Fruit fly (Drosophila melanogaster): ENCODE data around the gene yip2.

yip2 gene

DNA sequence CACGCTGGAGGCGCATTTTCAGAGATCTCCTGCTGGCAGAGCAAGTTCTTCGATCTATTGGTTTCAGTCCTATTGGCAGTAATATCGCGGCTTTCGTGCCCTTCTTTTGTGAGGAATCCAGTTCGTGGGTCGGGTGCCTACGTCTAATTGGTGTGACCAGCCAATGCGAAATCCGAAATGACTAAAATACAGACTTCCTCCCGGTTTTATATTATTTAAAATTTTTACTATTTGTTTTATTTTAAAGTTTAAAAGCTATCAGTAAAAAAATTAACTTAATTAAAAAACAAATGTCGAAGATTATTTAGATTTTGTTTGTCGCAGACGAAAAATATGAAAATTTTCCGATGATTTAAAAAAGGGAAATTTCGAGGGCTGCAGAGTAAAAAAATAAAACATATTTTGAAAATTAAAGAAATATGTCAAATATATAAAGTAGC is 48.6 kb downstream of the yip2 start, which contains the start of gene CG5850 (continued):
- peak; percentile 25 for TF ChIP-seq Fer3 (tag; optimal IDR thresholded peaks at IDR 0.05)
- TF ChIP-seq CG10366 (GFP tag; IDR thresholded peaks at IDR 0.05) = no peak
- no peak for TF ChIP-seq mirr (GFP tag; optimal IDR thresholded peaks at IDR 0.05)
- no peak for TF ChIP-seq CG8281 (tag; optimal IDR thresholded peaks at IDR 0.05)
- TF ChIP-seq B-H1 (GFP tag; IDR thresholded peaks at IDR 0.05) = no peak
- TF ChIP-seq CG7987 (GFP tag; optimal IDR thresholded peaks at IDR 0.05) = no peak
- peak; percentile 43 for TF ChIP-seq Deaf1 (tag; optimal IDR thresholded peaks at IDR 0.05)
- no peak for TF ChIP-seq Taf1 (GFP tag; IDR thresholded peaks at IDR 0.05)
- TF ChIP-seq slbo (GFP tag; IDR thresholded peaks at IDR 0.05) = no peak
- TF ChIP-seq CG18619 (GFP tag; optimal IDR thresholded peaks at IDR 0.05) = no peak
- TF ChIP-seq CG16779 (GFP tag; IDR thresholded peaks at IDR 0.05) = no peak
- TF ChIP-seq E2f2 (GFP tag; IDR thresholded peaks at IDR 0.05) = peak; percentile 65
- no peak for TF ChIP-seq unpg (GFP tag; optimal IDR thresholded peaks at IDR 0.05)
- TF ChIP-seq CG18262 (tag; optimal IDR thresholded peaks at IDR 0.05) = peak; percentile 44
- TF ChIP-seq CG6175 (GFP tag; IDR thresholded peaks at IDR 0.05) = no peak
- peak; percentile 7 for TF ChIP-seq Nf-YC (tag; optimal IDR thresholded peaks at IDR 0.05)
- TF ChIP-seq tap (tag; optimal IDR thresholded peaks at IDR 0.05) = no peak
- TF ChIP-seq Meics (GFP tag; optimal IDR thresholded peaks at IDR 0.05) = peak; percentile 1
- TF ChIP-seq CG17612 (GFP tag; IDR thresholded peaks at IDR 0.05) = no peak
- no peak for TF ChIP-seq HLH3B (GFP tag; IDR thresholded peaks at IDR 0.05)
- TF ChIP-seq pzg (GFP tag; optimal IDR thresholded peaks at IDR 0.05) = peak; percentile 29
- TF ChIP-seq D19B (GFP tag; optimal IDR thresholded peaks at IDR 0.05) = no peak
- peak; percentile 9 for TF ChIP-seq grau (tag; optimal IDR thresholded peaks at IDR 0.05)
- no peak for TF ChIP-seq sens-2 (GFP tag; IDR thresholded peaks at IDR 0.05)
- no peak for TF ChIP-seq GATAe (GFP tag; conservative IDR thresholded peaks at IDR 0.05)
- TF ChIP-seq lola (GFP tag; optimal IDR thresholded peaks at IDR 0.05) = no peak
- peak; percentile 94 for TF ChIP-seq Elba2 (GFP tag; optimal IDR thresholded peaks at IDR 0.05)
- TF ChIP-seq bowl (GFP tag; IDR thresholded peaks at IDR 0.05) = no peak
- TF ChIP-seq CG1024 (GFP tag; IDR thresholded peaks at IDR 0.05) = no peak
- no peak for TF ChIP-seq h (optimal IDR thresholded peaks at IDR 0.05)
- TF ChIP-seq CG8478 (optimal IDR thresholded peaks at IDR 0.05) = no peak
- TF ChIP-seq Dp (GFP tag; optimal IDR thresholded peaks at IDR 0.05) = peak; percentile 61
- no peak for TF ChIP-seq ro (GFP tag; IDR thresholded peaks at IDR 0.05)
- peak; percentile 60 for TF ChIP-seq CG4617 (GFP tag; optimal IDR thresholded peaks at IDR 0.05; ENCODE audit: borderline replicate concordance)
- peak; percentile 24 for TF ChIP-seq phol (tag; optimal IDR thresholded peaks at IDR 0.05)
- no peak for TF ChIP-seq psq (GFP tag; optimal IDR thresholded peaks at IDR 0.05)
- TF ChIP-seq CG9797 (GFP tag; optimal IDR thresholded peaks at IDR 0.05) = peak; percentile 62
- TF ChIP-seq CG2116 (GFP tag; optimal IDR thresholded peaks at IDR 0.05) = peak; percentile 27
- TF ChIP-seq HHEX (GFP tag; optimal IDR thresholded peaks at IDR 0.05) = no peak
- TF ChIP-seq CG4328 (GFP tag; optimal IDR thresholded peaks at IDR 0.05) = no peak
- peak; percentile 21 for TF ChIP-seq Blimp-1 (GFP tag; optimal IDR thresholded peaks at IDR 0.05)
- TF ChIP-seq Nf-YA (GFP tag; IDR thresholded peaks at IDR 0.05) = no peak
- peak; percentile 77 for TF ChIP-seq YL-1 (GFP tag; optimal IDR thresholded peaks at IDR 0.05)
- TF ChIP-seq fd3F (GFP tag; optimal IDR thresholded peaks at IDR 0.05) = no peak
- peak; percentile 53 for TF ChIP-seq gem (tag; optimal IDR thresholded peaks at IDR 0.05)
- TF ChIP-seq Sry-β (GFP tag; optimal IDR thresholded peaks at IDR 0.05) = no peak
- peak; percentile 31 for TF ChIP-seq CG8924 (tag; optimal IDR thresholded peaks at IDR 0.05)
- no peak for TF ChIP-seq jing (GFP tag; optimal IDR thresholded peaks at IDR 0.05)
- TF ChIP-seq wor (GFP tag; IDR thresholded peaks at IDR 0.05) = no peak
- peak; percentile 54 for TF ChIP-seq Sox100B (GFP tag; optimal IDR thresholded peaks at IDR 0.05)
- TF ChIP-seq dysf (GFP tag; IDR thresholded peaks at IDR 0.05) = no peak
- no peak for TF ChIP-seq ara (GFP tag; IDR thresholded peaks at IDR 0.05)

Measured in whole organism, embryonic.